Fruit fly (Drosophila melanogaster) whole organism, adult: ENCODE data around the gene Atg5.

Experiments
- CG12768 ChIP-seq: fragments of 200-800 bp; sonication (Bioruptor generic); optimal IDR thresholded peaks from 2 replicates; lab custom pipeline; 2017; ENCODE audit warnings: missing biosample characterization, missing genetic modification characterization, mild to moderate bottlenecking, moderate library complexity, missing genetic modification reagents
- CG14711 ChIP-seq: fragments of 200-800 bp; sonication (Bioruptor generic); optimal IDR thresholded peaks from 2 replicates; lab custom pipeline; 2018; ENCODE audit warnings: missing biosample characterization, mild to moderate bottlenecking, missing genetic modification characterization, moderate library complexity
- CG7045 ChIP-seq: fragments of 200-800 bp; sonication (Bioruptor generic); optimal IDR thresholded peaks from 2 replicates; lab custom pipeline; 2017; ENCODE audit warnings: missing biosample characterization, mild to moderate bottlenecking, missing genetic modification characterization
- CG7101 ChIP-seq: fragments of 200-800 bp; sonication (Bioruptor generic); optimal IDR thresholded peaks from 2 replicates; lab custom pipeline; 2018; ENCODE audit warnings: missing biosample characterization, mild to moderate bottlenecking, missing genetic modification characterization, moderate library complexity
- Hr96 ChIP-seq: fragments of 200-800 bp; sonication (Bioruptor generic); optimal IDR thresholded peaks from 2 replicates; lab custom pipeline; 2016; ENCODE audit warnings: missing biosample characterization, missing genetic modification characterization
- bab1 ChIP-seq: fragments of 200-800 bp; sonication (Bioruptor generic); optimal IDR thresholded peaks from 3 replicates; lab custom pipeline; 2019; ENCODE audit warnings: missing biosample characterization, mild to moderate bottlenecking, missing genetic modification characterization, moderate library complexity
- kay ChIP-seq: fragments of 200-800 bp; sonication (Bioruptor generic); peaks from one replicate; lab custom pipeline; 2016; ENCODE audit warnings: missing biosample characterization, missing genetic modification characterization, borderline replicate concordance
- tj ChIP-seq: fragments of 200-800 bp; sonication (Bioruptor generic); optimal IDR thresholded peaks from 3 replicates; lab custom pipeline; 2017; ENCODE audit warnings: missing biosample characterization, mild to moderate bottlenecking, missing genetic modification characterization, moderate library complexity
- toe ChIP-seq: fragments of 200-800 bp; sonication (Bioruptor generic); optimal IDR thresholded peaks from 2 replicates; lab custom pipeline; 2016; ENCODE audit warnings: missing biosample characterization, missing genetic modification characterization

DNA sequence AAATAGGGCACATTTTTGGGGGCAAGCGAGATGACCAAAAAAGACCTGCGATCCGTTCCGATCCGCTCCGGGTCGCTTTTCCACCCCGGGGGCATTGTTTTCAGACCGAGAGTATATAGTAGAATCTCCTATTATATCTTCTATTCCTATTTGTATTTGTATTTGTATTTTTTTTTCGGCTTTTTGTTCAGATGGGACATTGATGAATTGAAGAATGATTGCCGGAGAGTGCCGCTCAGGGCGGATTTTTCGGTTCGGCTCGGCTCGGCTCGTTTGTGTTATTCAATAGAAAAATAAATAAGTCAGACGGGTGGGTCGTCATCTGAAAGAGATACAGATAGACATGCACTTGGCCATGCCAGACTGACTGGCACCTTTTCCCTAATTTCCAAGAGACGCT lies 1.7 kb downstream of the Atg5 start:
- TF ChIP-seq CG14711 (tag; lab: Kevin White, UChicago) (no peak), Hr96 (GFP tag; lab: Kevin White, UChicago) (no peak), toe (GFP tag; lab: Kevin White, UChicago) (no peak), bab1 (GFP tag; lab: Kevin White, UChicago) (no peak), kay (GFP tag; lab: Kevin White, UChicago) (no peak), CG7101 (tag; lab: Kevin White, UChicago) (no peak), CG7045 (GFP tag; lab: Kevin White, UChicago) (no peak), CG12768 (GFP tag; lab: Kevin White, UChicago) (no peak), tj (GFP tag; lab: Kevin White, UChicago) (no peak)
